Worm (Caenorhabditis elegans): ENCODE data around the gene srb-5.
A peak's percentile ranks its signal among the peaks of the same experiment; 100 is the strongest.

srb-5 gene

DNA sequence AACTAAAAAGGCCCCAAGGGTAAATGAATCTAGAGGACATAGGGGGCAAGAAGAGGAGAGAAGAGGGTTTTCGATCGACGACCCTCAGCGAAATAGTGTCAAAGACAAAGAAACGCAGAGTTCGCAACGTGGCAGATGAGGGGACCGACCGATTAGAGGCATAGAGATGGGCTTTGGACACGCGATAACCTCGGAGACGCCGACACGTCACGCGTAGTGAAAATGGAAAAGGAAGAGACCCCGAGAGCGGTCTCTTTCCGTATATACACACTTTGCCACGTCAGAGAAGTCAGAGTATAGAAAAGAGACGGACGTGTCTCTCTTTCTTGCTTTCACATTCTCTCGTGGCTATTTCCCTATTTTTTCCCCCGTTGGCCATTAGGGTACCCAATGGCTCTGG lies 18.3 kb upstream of the srb-5 start (continued):
- TF ChIP-seq lin-1 (GFP tag; IDR thresholded peaks at IDR 0.05) (no peak), nhr-111 (GFP tag; optimal IDR thresholded peaks at IDR 0.05) (no peak), jun-1 (tag; optimal IDR thresholded peaks at IDR 0.05) (no peak), Y5F2A.4 (GFP tag; optimal IDR thresholded peaks at IDR 0.05) (no peak), F44E2.7 (GFP tag; IDR thresholded peaks at IDR 0.05) (no peak), mdl-1 (tag; optimal IDR thresholded peaks at IDR 0.05) (peak; percentile 72 to 93), gei-8 (GFP tag; optimal IDR thresholded peaks at IDR 0.05) (no peak), hlh-30 (tag; optimal IDR thresholded peaks at IDR 0.05; ENCODE audit: insufficient read depth) (peak; percentile 94), aly-2 (tag; optimal IDR thresholded peaks at IDR 0.05) (no peak), ceh-44 (GFP tag; IDR thresholded peaks at IDR 0.05) (0 out of 2 replicates have a peak, but pooled peaks have one; percentile 19), tag-97 (GFP tag; IDR thresholded peaks at IDR 0.05) (no peak), zag-1 (tag; optimal IDR thresholded peaks at IDR 0.05) (no peak), ztf-11 (tag; optimal IDR thresholded peaks at IDR 0.05) (no peak), mxl-3 (GFP tag; optimal IDR thresholded peaks at IDR 0.05) (peak; percentile 89), egl-43 (GFP tag; IDR thresholded peaks at IDR 0.05) (peak; percentile 78), daf-12 (tag; optimal IDR thresholded peaks at IDR 0.05) (no peak), mep-1 (tag; optimal IDR thresholded peaks at IDR 0.05) (peak; percentile 78), ceh-28 (tag; optimal IDR thresholded peaks at IDR 0.05) (no peak), nhr-25 (tag; optimal IDR thresholded peaks at IDR 0.05; ENCODE audit: borderline replicate concordance, insufficient read depth) (peak; percentile 70), zfp-2 (tag; optimal IDR thresholded peaks at IDR 0.05) (peak; percentile 19), sdz-12 (GFP tag; optimal IDR thresholded peaks at IDR 0.05) (no peak), skn-1 (tag; optimal IDR thresholded peaks at IDR 0.05) (no peak), nhr-237 (tag; optimal IDR thresholded peaks at IDR 0.05) (no peak), nhr-102 (tag; optimal IDR thresholded peaks at IDR 0.05) (no peak), ctbp-1 (GFP tag; IDR thresholded peaks at IDR 0.05) (peak; percentile 88), vab-7 (GFP tag; IDR thresholded peaks at IDR 0.05) (peak; percentile 56), lin-38 (GFP tag; IDR thresholded peaks at IDR 0.05) (peak; percentile 48)

DNA sequence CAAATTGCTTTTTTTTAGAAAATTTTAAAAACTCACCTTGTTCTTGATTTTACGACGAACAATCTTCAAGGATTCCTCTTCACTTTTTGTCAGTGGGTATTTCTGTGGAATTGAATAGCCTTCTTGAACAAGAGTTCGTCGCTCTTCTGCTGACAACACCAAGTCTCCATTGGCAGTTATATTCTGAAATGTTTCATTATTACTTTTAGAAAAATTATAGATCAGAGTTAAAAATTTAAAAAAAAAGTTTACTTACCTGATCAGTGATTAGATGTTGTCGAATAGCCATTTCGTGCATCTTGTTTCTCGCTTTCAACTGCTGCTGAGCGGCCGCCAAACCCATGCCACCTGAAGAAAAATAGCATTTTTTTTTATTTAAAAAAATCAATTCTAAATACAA lies 17.1 kb upstream of the srb-5 start:
- TF ChIP-seq T26A8.4 (GFP tag; IDR thresholded peaks at IDR 0.05): no peak
- peak; percentile 86 for TF ChIP-seq aha-1 (tag)
- TF ChIP-seq skn-1 (tag; optimal IDR thresholded peaks at IDR 0.05): no peak

DNA sequence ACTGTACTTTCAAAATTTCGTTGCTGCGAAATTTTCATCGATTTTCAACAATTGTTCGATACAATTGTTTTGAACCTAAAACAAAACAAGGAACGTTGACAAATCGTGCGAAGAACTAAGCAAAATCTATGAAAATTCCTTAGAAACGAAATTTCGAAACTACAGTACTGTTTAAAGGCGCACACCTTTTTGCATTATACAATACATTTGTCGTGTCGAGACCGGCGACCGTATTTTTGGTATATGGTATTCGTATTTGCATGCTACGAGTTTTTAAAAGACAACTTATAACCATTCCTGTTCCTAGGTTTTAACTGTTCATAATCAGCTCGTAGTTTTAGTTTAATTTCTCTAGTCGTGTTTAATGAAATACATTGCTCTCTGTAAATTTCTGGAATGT lies 15.4 kb upstream of the srb-5 start:
- TF ChIP-seq F37D6.2 (tag; optimal IDR thresholded peaks at IDR 0.05): no peak
- no peak for TF ChIP-seq F49E8.2 (tag; optimal IDR thresholded peaks at IDR 0.05; ENCODE audit: borderline replicate concordance)
- TF ChIP-seq nhr-76 (tag; optimal IDR thresholded peaks at IDR 0.05): no peak
- peak in 1 of 2 experiments; percentile 11 for TF ChIP-seq lsy-2 (tag; optimal IDR thresholded peaks at IDR 0.05)
- no peak for TF ChIP-seq unc-130 (GFP tag; optimal IDR thresholded peaks at IDR 0.05)
- TF ChIP-seq sdz-12 (GFP tag; optimal IDR thresholded peaks at IDR 0.05): peak; percentile 40
- TF ChIP-seq T26A8.4 (GFP tag; IDR thresholded peaks at IDR 0.05): peak; percentile 56
- TF ChIP-seq hif-1 (tag; optimal IDR thresholded peaks at IDR 0.05): no peak
- TF ChIP-seq ceh-32 (tag; optimal IDR thresholded peaks at IDR 0.05; ENCODE audit: poor library complexity): no peak
- TF ChIP-seq tra-1 (GFP tag; IDR thresholded peaks at IDR 0.05): no peak
- no peak for TF ChIP-seq zfp-3 (GFP tag; conservative IDR thresholded peaks at IDR 0.05)
- 0 out of 2 replicates have a peak, but pooled peaks have one; percentile 21 for TF ChIP-seq saeg-2 (GFP tag; IDR thresholded peaks at IDR 0.05)
- no peak for TF ChIP-seq snpc-4 (tag; optimal IDR thresholded peaks at IDR 0.05)
- no peak for TF ChIP-seq lin-13 (GFP tag; optimal IDR thresholded peaks at IDR 0.05)
- no peak for TF ChIP-seq Y5F2A.4 (GFP tag; optimal IDR thresholded peaks at IDR 0.05)
- TF ChIP-seq attf-4 (tag; optimal IDR thresholded peaks at IDR 0.05): no peak
- TF ChIP-seq daf-8 (GFP tag; IDR thresholded peaks at IDR 0.05): no peak
- no peak for TF ChIP-seq nhr-48 (tag; optimal IDR thresholded peaks at IDR 0.05)
- TF ChIP-seq ztf-7 (tag; optimal IDR thresholded peaks at IDR 0.05): no peak
- TF ChIP-seq Y75B8A.6 (GFP tag; IDR thresholded peaks at IDR 0.05): 0 out of 2 replicates have a peak, but pooled peaks have one; percentile 12
